Fruit fly (Drosophila melanogaster): ENCODE measurements around the gene CG11927.

The CG11927 gene

dm6 chr2L:4821319-4821717 is 26.2 kb upstream of the CG11927 start (continued):
- TF ChIP-seq CG3281 (GFP tag; optimal IDR thresholded peaks at IDR 0.05) (peak; percentile 83), CG34376 (GFP tag; optimal IDR thresholded peaks at IDR 0.05) (peak; percentile 65), Hmx (GFP tag; optimal IDR thresholded peaks at IDR 0.05) (no peak), cwo (GFP tag; optimal IDR thresholded peaks at IDR 0.05) (peak; percentile 85), Six4 (GFP tag; optimal IDR thresholded peaks at IDR 0.05) (peak; percentile 11), bigmax (GFP tag; optimal IDR thresholded peaks at IDR 0.05) (no peak), CG9727 (GFP tag; optimal IDR thresholded peaks at IDR 0.05) (peak; percentile 78), nerfin-1 (tag; optimal IDR thresholded peaks at IDR 0.05) (peak; percentile 35), H15 (GFP tag; IDR thresholded peaks at IDR 0.05) (no peak), gsb (GFP tag; IDR thresholded peaks at IDR 0.05) (peak; percentile 21; the same call in 1 of the 2 replicates), CG6683 (GFP tag; optimal IDR thresholded peaks at IDR 0.05) (peak; percentile 57), amos (GFP tag; IDR thresholded peaks at IDR 0.05; ENCODE audit: partially characterized antibody) (no peak), CG11560 (tag; IDR thresholded peaks at IDR 0.05) (peak; percentile 38; the same call in 1 of the 3 replicates), jumu (GFP tag; optimal IDR thresholded peaks at IDR 0.05) (no peak), CG10267 (tag; optimal IDR thresholded peaks at IDR 0.05) (peak; percentile 72), CG18476 (GFP tag; optimal IDR thresholded peaks at IDR 0.05) (peak; percentile 65), crol (GFP tag; IDR thresholded peaks at IDR 0.05) (no peak), CG16813 (GFP tag; IDR thresholded peaks at IDR 0.05; ENCODE audit: partially characterized antibody) (0 out of 3 replicates have a peak, but pooled peaks have one; percentile 42), ac (GFP tag; optimal IDR thresholded peaks at IDR 0.05) (no peak), wdn (GFP tag; IDR thresholded peaks at IDR 0.05) (peak; percentile 51; the same call in 1 of the 2 replicates), crc (GFP tag; optimal IDR thresholded peaks at IDR 0.05) (no peak), CG10431 (GFP tag; optimal IDR thresholded peaks at IDR 0.05) (peak; percentile 1), CG10147 (GFP tag; optimal IDR thresholded peaks at IDR 0.05) (peak; percentile 71), CG8290 (GFP tag; optimal IDR thresholded peaks at IDR 0.05) (no peak), CG8290 (tag; optimal IDR thresholded peaks at IDR 0.05) (peak in 1 of 2 experiments; percentile 42), Opbp (GFP tag; IDR thresholded peaks at IDR 0.05; ENCODE audit: partially characterized antibody) (no peak), Hand (GFP tag; optimal IDR thresholded peaks at IDR 0.05) (peak; percentile 85), Sin3A (optimal IDR thresholded peaks at IDR 0.05) (no peak), Spps (tag; optimal IDR thresholded peaks at IDR 0.05) (no peak), CG43689 (GFP tag; IDR thresholded peaks at IDR 0.05) (peak; percentile 19; the same call in 1 of the 2 replicates), CG31441 (GFP tag; IDR thresholded peaks at IDR 0.05) (peak; percentile 82), CG17361 (GFP tag; IDR thresholded peaks at IDR 0.05) (peak; percentile 90), CG30431 (GFP tag; optimal IDR thresholded peaks at IDR 0.05) (peak; percentile 25), CG8281 (tag; optimal IDR thresholded peaks at IDR 0.05) (no peak), Optix (GFP tag; IDR thresholded peaks at IDR 0.05) (peak; percentile 55; the same call in 1 of the 3 replicates), Eip74EF (GFP tag; optimal IDR thresholded peaks at IDR 0.05) (peak in 1 of 2 experiments; percentile 47), BtbVII (GFP tag; optimal IDR thresholded peaks at IDR 0.05) (peak; percentile 70), Bdp1 (GFP tag; optimal IDR thresholded peaks at IDR 0.05) (no peak), CG11695 (GFP tag; IDR thresholded peaks at IDR 0.05) (peak; percentile 75), ind (GFP tag; optimal IDR thresholded peaks at IDR 0.05) (peak; percentile 49), CG3847 (GFP tag; IDR thresholded peaks at IDR 0.05) (peak; percentile 69), B-H1 (GFP tag; IDR thresholded peaks at IDR 0.05) (peak; percentile 31; the same call in 2 of the 3 replicates), run (tag; optimal IDR thresholded peaks at IDR 0.05) (no peak), ranshi (GFP tag; IDR thresholded peaks at IDR 0.05) (peak; percentile 59), Hsf (GFP tag; optimal IDR thresholded peaks at IDR 0.05) (peak; percentile 44), CG6689 (GFP tag; IDR thresholded peaks at IDR 0.05) (peak; percentile 57), dan (GFP tag; IDR thresholded peaks at IDR 0.05) (no peak), CG1832 (GFP tag; optimal IDR thresholded peaks at IDR 0.05) (no peak), Adf1 (GFP tag; IDR thresholded peaks at IDR 0.05) (peak; percentile 40), pho (GFP tag; optimal IDR thresholded peaks at IDR 0.05) (peak; percentile 49), E2f1 (GFP tag; IDR thresholded peaks at IDR 0.05) (peak; percentile 61; the same call in 1 of the 2 replicates)
